4 worm cellular contexts compared by ENCODE assay signal in genomic region chrV:8129719-8130118, ce11.
TF ChIP-seq lines count a peak whose summit lies in the region.

No protein-coding gene starts in this region.

TF ChIP-seq in whole organism, L3 larva, 47 proteins besides CTCF, POLR2A, EP300 and RAD21:
- peak; percentile 3 for TF ChIP-seq skn-1 (tag; optimal IDR thresholded peaks at IDR 0.05; lab: Kevin White, UChicago)
- peak; percentile 58 for TF ChIP-seq R02D3.7 (tag; optimal IDR thresholded peaks at IDR 0.05; lab: Kevin White, UChicago)
- no peak for TF ChIP-seq nhr-237 (tag; optimal IDR thresholded peaks at IDR 0.05; lab: Kevin White, UChicago)
- no peak for TF ChIP-seq egl-27 (tag; optimal IDR thresholded peaks at IDR 0.05; lab: Kevin White, UChicago)
- TF ChIP-seq nhr-43 (tag; optimal IDR thresholded peaks at IDR 0.05; lab: Kevin White, UChicago; ENCODE audit: poor library complexity, severe bottlenecking), result peak; percentile 3
- TF ChIP-seq mml-1 (tag; optimal IDR thresholded peaks at IDR 0.05; lab: Kevin White, UChicago), result no peak

TF ChIP-seq in whole organism, early embryonic, 17 proteins besides CTCF, POLR2A, EP300 and RAD21:
- TF ChIP-seq ceh-13 (GFP tag; optimal IDR thresholded peaks at IDR 0.05; lab: Kevin White, UChicago) (no peak), tbx-11 (GFP tag; IDR thresholded peaks at IDR 0.05; lab: Robert Waterston, UW) (0 out of 2 replicates have a peak, but pooled peaks have one; percentile 35)

TF ChIP-seq in whole organism, mixed stage, embryonic, 35 proteins besides CTCF, POLR2A, EP300 and RAD21:
- TF ChIP-seq ceh-43 (GFP tag; optimal IDR thresholded peaks at IDR 0.05; lab: Kevin White, UChicago) (peak; percentile 47), flh-1 (GFP tag; optimal IDR thresholded peaks at IDR 0.05; lab: Kevin White, UChicago) (no peak)

TF ChIP-seq in whole organism, young adult, 124 proteins besides CTCF, POLR2A, EP300 and RAD21:
- TF ChIP-seq F57A8.1 (GFP tag; optimal IDR thresholded peaks at IDR 0.05; lab: Kevin White, UChicago) (no peak), sea-2 (GFP tag; IDR thresholded peaks at IDR 0.05; lab: Robert Waterston, UW) (no peak), let-607 (tag; optimal IDR thresholded peaks at IDR 0.05; lab: Kevin White, UChicago) (no peak), dox-1 (GFP tag; IDR thresholded peaks at IDR 0.05; lab: Robert Waterston, UW) (no peak), cebp-2 (GFP tag; IDR thresholded peaks at IDR 0.05; lab: Robert Waterston, UW) (no peak), lin-54 (GFP tag; optimal IDR thresholded peaks at IDR 0.05; lab: Kevin White, UChicago) (no peak), bed-1 (GFP tag; IDR thresholded peaks at IDR 0.05; lab: Robert Waterston, UW) (no peak), attf-5 (GFP tag; optimal IDR thresholded peaks at IDR 0.05; lab: Kevin White, UChicago) (no peak), cebp-1 (GFP tag; IDR thresholded peaks at IDR 0.05; lab: Robert Waterston, UW) (no peak), cebp-1 (tag; optimal IDR thresholded peaks at IDR 0.05; lab: Kevin White, UChicago) (no peak), nfya-2 (GFP tag; IDR thresholded peaks at IDR 0.05; lab: Robert Waterston, UW) (no peak), ceh-58 (GFP tag; IDR thresholded peaks at IDR 0.05; lab: Robert Waterston, UW) (no peak), F55B11.4 (tag; optimal IDR thresholded peaks at IDR 0.05; lab: Kevin White, UChicago; ENCODE audit: borderline replicate concordance, insufficient read depth) (no peak), unc-62 (GFP tag; optimal IDR thresholded peaks at IDR 0.05; lab: Kevin White, UChicago) (no peak), snpc-4 (GFP tag; optimal IDR thresholded peaks at IDR 0.05; lab: Kevin White, UChicago) (no peak), snpc-4 (tag; optimal IDR thresholded peaks at IDR 0.05; lab: Kevin White, UChicago) (no peak), rec-8 (tag; optimal IDR thresholded peaks at IDR 0.05; lab: Kevin White, UChicago) (no peak), sptf-2 (GFP tag; optimal IDR thresholded peaks at IDR 0.05; lab: Kevin White, UChicago) (no peak), ceh-27 (GFP tag; optimal IDR thresholded peaks at IDR 0.05; lab: Kevin White, UChicago) (no peak), mcd-1 (GFP tag; IDR thresholded peaks at IDR 0.05; lab: Robert Waterston, UW) (no peak), snpc-1.3 (tag; optimal IDR thresholded peaks at IDR 0.05; lab: Kevin White, UChicago; ENCODE audit: insufficient read depth) (peak; percentile 16), nhr-27 (tag; optimal IDR thresholded peaks at IDR 0.05; lab: Kevin White, UChicago) (no peak), ets-4 (GFP tag; optimal IDR thresholded peaks at IDR 0.05; lab: Kevin White, UChicago) (no peak), lin-35 (GFP tag; optimal IDR thresholded peaks at IDR 0.05; lab: Kevin White, UChicago) (no peak), akir-1 (GFP tag; optimal IDR thresholded peaks at IDR 0.05; lab: Kevin White, UChicago) (no peak), hsf-1 (GFP tag; IDR thresholded peaks at IDR 0.05; lab: Robert Waterston, UW) (peak; percentile 66), D2030.7 (GFP tag; IDR thresholded peaks at IDR 0.05; lab: Robert Waterston, UW) (peak; percentile 47), Y95B8A.8 (GFP tag; IDR thresholded peaks at IDR 0.05; lab: Robert Waterston, UW) (no peak), tbp1 (GFP tag; optimal IDR thresholded peaks at IDR 0.05; lab: Kevin White, UChicago) (no peak), gei-17 (GFP tag; optimal IDR thresholded peaks at IDR 0.05; lab: Kevin White, UChicago) (no peak), lin-26 (GFP tag; IDR thresholded peaks at IDR 0.05; lab: Robert Waterston, UW) (no peak), ztf-3 (GFP tag; optimal IDR thresholded peaks at IDR 0.05; lab: Kevin White, UChicago) (no peak), egl-18 (GFP tag; IDR thresholded peaks at IDR 0.05; lab: Robert Waterston, UW) (no peak), rpc-1 (optimal IDR thresholded peaks at IDR 0.05; lab: Kevin White, UChicago) (peak; percentile 28), rpc-1 (tag; optimal IDR thresholded peaks at IDR 0.05; lab: Kevin White, UChicago) (no peak), B0261.1 (tag; optimal IDR thresholded peaks at IDR 0.05; lab: Kevin White, UChicago) (no peak), aptf-3 (GFP tag; IDR thresholded peaks at IDR 0.05; lab: Robert Waterston, UW) (no peak), zfh-2 (GFP tag; conservative IDR thresholded peaks at IDR 0.05; lab: Robert Waterston, UW) (no peak), attf-6 (GFP tag; IDR thresholded peaks at IDR 0.05; lab: Robert Waterston, UW) (no peak), hmg-20 (GFP tag; IDR thresholded peaks at IDR 0.05; lab: Robert Waterston, UW) (no peak), lir-1 (GFP tag; conservative IDR thresholded peaks at IDR 0.05; lab: Robert Waterston, UW) (no peak), madf-6 (GFP tag; IDR thresholded peaks at IDR 0.05; lab: Robert Waterston, UW) (peak; percentile 38; the same call in 1 of the 2 replicates), ztf-22 (GFP tag; optimal IDR thresholded peaks at IDR 0.05; lab: Kevin White, UChicago) (no peak), atf-7 (tag; optimal IDR thresholded peaks at IDR 0.05; lab: Kevin White, UChicago) (no peak), mxl-1 (tag; optimal IDR thresholded peaks at IDR 0.05; lab: Kevin White, UChicago) (no peak), K12H6.12 (tag; optimal IDR thresholded peaks at IDR 0.05; lab: Kevin White, UChicago) (no peak), athp-1 (tag; optimal IDR thresholded peaks at IDR 0.05; lab: Kevin White, UChicago) (no peak), ceh-40 (GFP tag; IDR thresholded peaks at IDR 0.05; lab: Robert Waterston, UW) (0 out of 2 replicates have a peak, but pooled peaks have one; percentile 22), dpl-1 (GFP tag; optimal IDR thresholded peaks at IDR 0.05; lab: Kevin White, UChicago) (no peak), F49E8.2 (tag; optimal IDR thresholded peaks at IDR 0.05; lab: Kevin White, UChicago; ENCODE audit: insufficient read depth) (no peak), pha-4 (tag; optimal IDR thresholded peaks at IDR 0.05; lab: Kevin White, UChicago) (no peak), rcor-1 (GFP tag; IDR thresholded peaks at IDR 0.05; lab: Robert Waterston, UW) (peak; percentile 14; the same call in 1 of the 2 replicates), mes-4 (tag; optimal IDR thresholded peaks at IDR 0.05; lab: Kevin White, UChicago) (no peak), somi-1 (GFP tag; optimal IDR thresholded peaks at IDR 0.05; lab: Kevin White, UChicago) (no peak), B0336.3 (GFP tag; IDR thresholded peaks at IDR 0.05; lab: Robert Waterston, UW) (no peak), ceh-100 (GFP tag; IDR thresholded peaks at IDR 0.05; lab: Robert Waterston, UW) (peak; percentile 34; the same call in 1 of the 2 replicates), hmg-1.2 (GFP tag; IDR thresholded peaks at IDR 0.05; lab: Robert Waterston, UW) (no peak), F52B5.7 (tag; optimal IDR thresholded peaks at IDR 0.05; lab: Kevin White, UChicago) (no peak), hlh-26 (GFP tag; conservative IDR thresholded peaks at IDR 0.05; lab: Robert Waterston, UW) (no peak), nfya-1 (tag; optimal IDR thresholded peaks at IDR 0.05; lab: Kevin White, UChicago; ENCODE audit: borderline replicate concordance, insufficient read depth) (no peak), Y56A3A.18 (GFP tag; IDR thresholded peaks at IDR 0.05; lab: Robert Waterston, UW) (no peak), F33H1.4 (GFP tag; IDR thresholded peaks at IDR 0.05; lab: Robert Waterston, UW) (no peak), ZK185.1 (tag; optimal IDR thresholded peaks at IDR 0.05; lab: Kevin White, UChicago; ENCODE audit: poor library complexity, severe bottlenecking) (no peak), attf-3 (GFP tag; conservative IDR thresholded peaks at IDR 0.05; lab: Robert Waterston, UW) (no peak), efl-1 (GFP tag; optimal IDR thresholded peaks at IDR 0.05; lab: Kevin White, UChicago) (no peak), sdz-38 (tag; optimal IDR thresholded peaks at IDR 0.05; lab: Kevin White, UChicago) (no peak), ccch-3 (GFP tag; optimal IDR thresholded peaks at IDR 0.05; lab: Kevin White, UChicago) (no peak)
